In the genomic region with DNA sequence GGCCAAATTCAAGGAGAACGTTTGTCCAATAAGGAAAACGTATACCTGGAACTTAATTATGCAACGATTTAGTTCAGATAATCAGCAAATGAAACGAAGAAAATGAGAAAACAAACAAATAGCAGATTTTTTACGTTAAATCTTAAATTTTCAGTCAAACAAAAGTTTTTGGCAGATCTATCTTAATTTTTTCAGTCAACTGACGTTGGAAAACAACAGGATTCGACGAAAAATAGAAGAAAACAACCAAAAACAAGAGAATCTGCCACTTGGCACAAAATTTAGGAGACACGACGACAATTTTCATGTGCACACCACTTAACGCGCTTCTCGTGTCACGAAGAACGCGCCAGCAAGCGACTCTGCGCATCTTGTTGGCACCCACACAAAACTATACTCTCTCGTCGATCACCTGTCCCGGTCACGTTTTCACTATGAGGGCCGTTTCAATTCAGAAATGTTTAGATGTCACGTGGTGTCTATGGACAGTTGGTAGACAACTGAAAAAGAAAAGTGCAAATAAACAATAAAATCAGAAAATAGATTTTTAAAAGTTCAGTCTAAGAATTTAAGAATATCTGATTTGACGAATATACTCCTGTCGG, we compare ENCODE assay signal across 8 worm cellular contexts.
TF ChIP-seq lines count a peak whose summit lies in the region.

TSS of gene ztf-7 (minus strand) at position 51 of the 605 bp plus-strand sequence.

TF ChIP-seq in whole organism, L1 larva, 84 proteins besides CTCF, POLR2A, EP300 and RAD21 (continues in another document):
- TF ChIP-seq ztf-4 (tag; optimal IDR thresholded peaks at IDR 0.05; lab: Kevin White, UChicago) (peak; percentile 95), elt-3 (tag; optimal IDR thresholded peaks at IDR 0.05; lab: Kevin White, UChicago) (peak in 3 of 6 experiments; percentile 41 to 97 (median 85)), unc-130 (tag; optimal IDR thresholded peaks at IDR 0.05; lab: Kevin White, UChicago) (peak; percentile 99), pqm-1 (tag; optimal IDR thresholded peaks at IDR 0.05; lab: Kevin White, UChicago) (no peak), zag-1 (tag; optimal IDR thresholded peaks at IDR 0.05; lab: Kevin White, UChicago) (no peak), mef-2 (tag; optimal IDR thresholded peaks at IDR 0.05; lab: Kevin White, UChicago) (peak; percentile 90), unc-86 (tag; optimal IDR thresholded peaks at IDR 0.05; lab: Kevin White, UChicago) (peak; percentile 97), snpc-4 (tag; optimal IDR thresholded peaks at IDR 0.05; lab: Kevin White, UChicago) (peak; percentile 95), lin-14 (GFP tag; optimal IDR thresholded peaks at IDR 0.05; lab: Kevin White, UChicago) (peak; percentile 100), ces-1 (GFP tag; optimal IDR thresholded peaks at IDR 0.05; lab: Kevin White, UChicago) (no peak)

TF ChIP-seq in whole organism, L2 larva, 48 proteins besides CTCF, POLR2A, EP300 and RAD21 (continues in another document):
- TF ChIP-seq dmd-4 (tag; optimal IDR thresholded peaks at IDR 0.05; lab: Kevin White, UChicago) (peak; percentile 51), nhr-25 (tag; optimal IDR thresholded peaks at IDR 0.05; lab: Kevin White, UChicago) (peak; percentile 98), elt-3 (tag; optimal IDR thresholded peaks at IDR 0.05; lab: Kevin White, UChicago) (no peak), nhr-129 (tag; optimal IDR thresholded peaks at IDR 0.05; lab: Kevin White, UChicago) (peak; percentile 94), lin-39 (tag; optimal IDR thresholded peaks at IDR 0.05; lab: Kevin White, UChicago) (no peak), nhr-6 (tag; optimal IDR thresholded peaks at IDR 0.05; lab: Kevin White, UChicago) (peak; percentile 91), unc-62 (GFP tag; optimal IDR thresholded peaks at IDR 0.05; lab: Kevin White, UChicago) (peak; percentile 71), mab-5 (tag; optimal IDR thresholded peaks at IDR 0.05; lab: Kevin White, UChicago) (peak; percentile 92), F13H6.1 (tag; optimal IDR thresholded peaks at IDR 0.05; lab: Kevin White, UChicago) (peak; percentile 96), lsy-2 (tag; optimal IDR thresholded peaks at IDR 0.05; lab: Kevin White, UChicago) (peak; percentile 85 to 97), aly-2 (tag; optimal IDR thresholded peaks at IDR 0.05; lab: Kevin White, UChicago) (no peak)

TF ChIP-seq in whole organism, L3 larva, 47 proteins besides CTCF, POLR2A, EP300 and RAD21 (continues in another document):
- TF ChIP-seq elt-1 (tag; optimal IDR thresholded peaks at IDR 0.05; lab: Kevin White, UChicago) (peak; percentile 76), nfya-1 (tag; optimal IDR thresholded peaks at IDR 0.05; lab: Kevin White, UChicago; ENCODE audit: insufficient read depth) (peak; percentile 94), egl-27 (tag; optimal IDR thresholded peaks at IDR 0.05; lab: Kevin White, UChicago) (peak; percentile 38), nhr-11 (tag; optimal IDR thresholded peaks at IDR 0.05; lab: Kevin White, UChicago) (peak; percentile 80), elt-3 (tag; optimal IDR thresholded peaks at IDR 0.05; lab: Kevin White, UChicago) (no peak), lin-15B (tag; optimal IDR thresholded peaks at IDR 0.05; lab: Kevin White, UChicago) (peak; percentile 89), lin-39 (tag; optimal IDR thresholded peaks at IDR 0.05; lab: Kevin White, UChicago) (peak; percentile 95), pqm-1 (tag; optimal IDR thresholded peaks at IDR 0.05; lab: Kevin White, UChicago) (peak; percentile 73), daf-12 (tag; optimal IDR thresholded peaks at IDR 0.05; lab: Kevin White, UChicago) (no peak), mml-1 (tag; optimal IDR thresholded peaks at IDR 0.05; lab: Kevin White, UChicago) (no peak)

TF ChIP-seq in whole organism, L4 larva, 104 proteins besides CTCF, POLR2A, EP300 and RAD21 (continues in another document):
- TF ChIP-seq ztf-11 (tag; optimal IDR thresholded peaks at IDR 0.05; lab: Kevin White, UChicago) = no peak
- peak; percentile 44 for TF ChIP-seq ceh-32 (tag; optimal IDR thresholded peaks at IDR 0.05; lab: Kevin White, UChicago; ENCODE audit: poor library complexity)
- TF ChIP-seq zfp-3 (GFP tag; conservative IDR thresholded peaks at IDR 0.05; lab: Robert Waterston, UW) = peak; percentile 93
- peak; percentile 74 for TF ChIP-seq nhr-41 (GFP tag; IDR thresholded peaks at IDR 0.05; lab: Robert Waterston, UW)
- peak; percentile 79 for TF ChIP-seq F10B5.3 (tag; optimal IDR thresholded peaks at IDR 0.05; lab: Kevin White, UChicago)
- TF ChIP-seq gei-8 (GFP tag; optimal IDR thresholded peaks at IDR 0.05; lab: Kevin White, UChicago) = peak; percentile 88
- TF ChIP-seq ceh-82 (tag; optimal IDR thresholded peaks at IDR 0.05; lab: Kevin White, UChicago) = no peak
- peak; percentile 48 for TF ChIP-seq nhr-76 (tag; optimal IDR thresholded peaks at IDR 0.05; lab: Kevin White, UChicago)
- TF ChIP-seq zfp-2 (tag; optimal IDR thresholded peaks at IDR 0.05; lab: Kevin White, UChicago) = peak; percentile 52
- no peak for TF ChIP-seq Y75B8A.6 (GFP tag; IDR thresholded peaks at IDR 0.05; lab: Robert Waterston, UW)
- peak; percentile 29 for TF ChIP-seq skn-1 (tag; optimal IDR thresholded peaks at IDR 0.05; lab: Kevin White, UChicago)

TF ChIP-seq in whole organism, early embryonic, 17 proteins besides CTCF, POLR2A, EP300 and RAD21:
- no peak for TF ChIP-seq sea-1 (GFP tag; conservative IDR thresholded peaks at IDR 0.05; lab: Robert Waterston, UW)
- TF ChIP-seq flt-1 (GFP tag; IDR thresholded peaks at IDR 0.05; lab: Robert Waterston, UW) = no peak
- peak; percentile 46 for TF ChIP-seq F13C5.2 (tag; optimal IDR thresholded peaks at IDR 0.05; lab: Kevin White, UChicago)
- TF ChIP-seq B0310.2 (tag; optimal IDR thresholded peaks at IDR 0.05; lab: Kevin White, UChicago) = no peak

TF ChIP-seq in whole organism, late embryonic, 69 proteins besides CTCF, POLR2A, EP300 and RAD21 (continues in another document):
- TF ChIP-seq ceh-31 (tag; optimal IDR thresholded peaks at IDR 0.05; lab: Kevin White, UChicago) (peak; percentile 80), unc-3 (GFP tag; conservative IDR thresholded peaks at IDR 0.05; lab: Robert Waterston, UW) (no peak), unc-3 (tag; optimal IDR thresholded peaks at IDR 0.05; lab: Kevin White, UChicago) (no peak), nfya-1 (tag; optimal IDR thresholded peaks at IDR 0.05; lab: Kevin White, UChicago) (peak; percentile 80), ceh-30 (tag; optimal IDR thresholded peaks at IDR 0.05; lab: Kevin White, UChicago) (peak; percentile 42), ets-4 (tag; optimal IDR thresholded peaks at IDR 0.05; lab: Kevin White, UChicago) (peak; percentile 35), hlh-30 (tag; optimal IDR thresholded peaks at IDR 0.05; lab: Kevin White, UChicago; ENCODE audit: insufficient read depth) (peak; percentile 99), dmd-4 (tag; optimal IDR thresholded peaks at IDR 0.05; lab: Kevin White, UChicago; ENCODE audit: borderline replicate concordance) (no peak), ceh-18 (tag; optimal IDR thresholded peaks at IDR 0.05; lab: Kevin White, UChicago) (peak; percentile 89), tbx-2 (tag; optimal IDR thresholded peaks at IDR 0.05; lab: Kevin White, UChicago) (peak; percentile 68), ceh-34 (tag; optimal IDR thresholded peaks at IDR 0.05; lab: Kevin White, UChicago) (peak; percentile 4), npax-4 (tag; optimal IDR thresholded peaks at IDR 0.05; lab: Kevin White, UChicago) (no peak), unc-55 (GFP tag; optimal IDR thresholded peaks at IDR 0.05; lab: Kevin White, UChicago) (peak; percentile 74)

TF ChIP-seq in whole organism, mixed stage, embryonic, 35 proteins besides CTCF, POLR2A, EP300 and RAD21:
- TF ChIP-seq flh-1 (GFP tag; optimal IDR thresholded peaks at IDR 0.05; lab: Kevin White, UChicago) (no peak), hlh-1 (tag; optimal IDR thresholded peaks at IDR 0.05; lab: Kevin White, UChicago) (peak; percentile 72), pha-4 (tag; optimal IDR thresholded peaks at IDR 0.05; lab: Kevin White, UChicago) (peak; percentile 84), lin-32 (GFP tag; optimal IDR thresholded peaks at IDR 0.05; lab: Kevin White, UChicago) (peak; percentile 4), lin-13 (tag; optimal IDR thresholded peaks at IDR 0.05; lab: Kevin White, UChicago) (peak; percentile 84), sptf-1 (tag; optimal IDR thresholded peaks at IDR 0.05; lab: Kevin White, UChicago) (peak; percentile 68), unc-120 (tag; optimal IDR thresholded peaks at IDR 0.05; lab: Kevin White, UChicago; ENCODE audit: poor library complexity, severe bottlenecking) (no peak), mab-5 (tag; optimal IDR thresholded peaks at IDR 0.05; lab: Kevin White, UChicago) (no peak), nhr-237 (tag; optimal IDR thresholded peaks at IDR 0.05; lab: Kevin White, UChicago) (peak; percentile 42), mep-1 (tag; optimal IDR thresholded peaks at IDR 0.05; lab: Kevin White, UChicago) (peak; percentile 92), unc-62 (GFP tag; optimal IDR thresholded peaks at IDR 0.05; lab: Kevin White, UChicago) (peak; percentile 67)

TF ChIP-seq in whole organism, young adult, 124 proteins besides CTCF, POLR2A, EP300 and RAD21 (continues in another document):
- no peak for TF ChIP-seq sptf-2 (GFP tag; optimal IDR thresholded peaks at IDR 0.05; lab: Kevin White, UChicago)
- no peak for TF ChIP-seq Y79H2A.3 (GFP tag; conservative IDR thresholded peaks at IDR 0.05; lab: Robert Waterston, UW)
- TF ChIP-seq rec-8 (tag; optimal IDR thresholded peaks at IDR 0.05; lab: Kevin White, UChicago) = no peak
- TF ChIP-seq tbx-9 (tag; optimal IDR thresholded peaks at IDR 0.05; lab: Kevin White, UChicago; ENCODE audit: borderline replicate concordance) = no peak
- no peak for TF ChIP-seq aptf-3 (GFP tag; IDR thresholded peaks at IDR 0.05; lab: Robert Waterston, UW)
- peak; percentile 90 for TF ChIP-seq chd-7 (tag; optimal IDR thresholded peaks at IDR 0.05; lab: Kevin White, UChicago)
- TF ChIP-seq ama-1 (optimal IDR thresholded peaks at IDR 0.05; lab: Kevin White, UChicago) = no peak
- TF ChIP-seq ama-1 (GFP tag; optimal IDR thresholded peaks at IDR 0.05; lab: Kevin White, UChicago) = no peak
- peak; percentile 96 for TF ChIP-seq atf-7 (tag; optimal IDR thresholded peaks at IDR 0.05; lab: Kevin White, UChicago)
- TF ChIP-seq pbrm-1 (GFP tag; IDR thresholded peaks at IDR 0.05; lab: Robert Waterston, UW) = peak; percentile 97
- TF ChIP-seq lin-54 (GFP tag; optimal IDR thresholded peaks at IDR 0.05; lab: Kevin White, UChicago) = peak; percentile 91
- TF ChIP-seq repo-1 (tag; optimal IDR thresholded peaks at IDR 0.05; lab: Kevin White, UChicago) = peak; percentile 96
- peak; percentile 68 for TF ChIP-seq lsl-1 (GFP tag; optimal IDR thresholded peaks at IDR 0.05; lab: Kevin White, UChicago)
- TF ChIP-seq die-1 (tag; optimal IDR thresholded peaks at IDR 0.05; lab: Kevin White, UChicago) = no peak
- peak; percentile 94 for TF ChIP-seq Y56A3A.18 (GFP tag; IDR thresholded peaks at IDR 0.05; lab: Robert Waterston, UW)
- TF ChIP-seq unc-62 (GFP tag; optimal IDR thresholded peaks at IDR 0.05; lab: Kevin White, UChicago) = no peak
- no peak for TF ChIP-seq egrh-3 (GFP tag; IDR thresholded peaks at IDR 0.05; lab: Robert Waterston, UW)
- TF ChIP-seq rpc-1 (optimal IDR thresholded peaks at IDR 0.05; lab: Kevin White, UChicago) = no peak
- no peak for TF ChIP-seq rpc-1 (tag; optimal IDR thresholded peaks at IDR 0.05; lab: Kevin White, UChicago)
- peak; percentile 63 for TF ChIP-seq hmg-20 (GFP tag; IDR thresholded peaks at IDR 0.05; lab: Robert Waterston, UW)
